Worm (Caenorhabditis elegans): Measurements from ENCODE around the gene rig-6.

DNA sequence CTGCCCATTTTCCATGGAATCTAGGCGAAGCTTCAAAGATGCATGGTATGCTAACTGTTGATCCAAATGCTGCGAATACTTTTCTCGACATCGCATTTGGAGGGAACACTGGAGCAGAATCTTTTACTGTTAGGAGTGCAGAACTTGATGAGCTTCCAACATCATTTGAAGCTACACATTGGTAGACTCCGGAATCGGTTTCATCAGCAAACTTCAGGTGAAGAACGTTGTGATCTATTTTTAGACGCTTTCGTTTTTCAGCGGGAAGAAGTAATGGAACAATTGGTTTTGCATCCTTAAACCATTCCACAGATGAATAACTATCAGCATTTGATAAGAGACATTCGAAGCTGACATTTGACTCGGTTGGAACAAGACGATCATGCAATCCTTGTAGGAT is 11.4 kb downstream of the rig-6 start:
- TF ChIP-seq T22C8.4 (GFP tag; IDR thresholded peaks at IDR 0.05), result no peak
- no peak for TF ChIP-seq ztf-23 (GFP tag; IDR thresholded peaks at IDR 0.05)
- TF ChIP-seq tab-1 (GFP tag; IDR thresholded peaks at IDR 0.05), result no peak
- TF ChIP-seq klf-2 (GFP tag; conservative IDR thresholded peaks at IDR 0.05), result no peak
- no peak for TF ChIP-seq med-1 (GFP tag; optimal IDR thresholded peaks at IDR 0.05; ENCODE audit: insufficient read depth)
- no peak for TF ChIP-seq flt-1 (GFP tag; IDR thresholded peaks at IDR 0.05)
- TF ChIP-seq ztf-29 (GFP tag; IDR thresholded peaks at IDR 0.05), result no peak
- no peak for TF ChIP-seq cog-1 (tag; optimal IDR thresholded peaks at IDR 0.05)

Measured in whole organism, midembryonic.